Fruit fly (Drosophila melanogaster): Measurements from ENCODE around the gene Gr98b.
A peak's percentile ranks its signal among the peaks of the same experiment; 100 is the strongest.

Gene Gr98b

DNA sequence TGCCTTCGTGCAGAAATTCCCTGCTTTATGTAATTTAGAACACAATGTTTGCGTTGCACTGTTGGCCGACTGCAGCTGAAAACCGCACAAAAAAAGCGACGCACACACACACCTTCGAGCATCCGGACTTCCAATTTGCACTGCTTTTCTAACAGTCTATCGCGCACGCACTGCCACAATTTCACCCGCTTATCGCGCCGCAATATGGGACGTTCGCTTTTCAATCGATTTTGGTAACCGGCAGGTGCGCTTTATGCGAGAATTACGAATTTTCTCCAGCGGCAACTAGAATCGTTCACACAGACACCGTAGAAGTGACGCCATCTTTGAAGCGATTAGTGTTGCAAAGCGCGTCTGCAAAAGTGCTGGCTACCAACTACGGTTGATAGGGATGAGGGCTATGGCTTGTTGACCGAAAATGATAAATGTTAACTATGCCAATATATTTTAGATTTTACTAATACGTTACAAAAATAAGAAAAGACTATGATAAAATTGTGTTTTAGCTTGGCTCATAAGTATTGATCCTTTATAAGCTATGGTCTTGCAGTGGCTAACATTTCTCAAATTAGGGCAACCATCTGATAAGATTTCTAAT is 39.7 kb downstream of the Gr98b start, which contains the start of gene wdb:
wdb (minus strand) TSS at position 352 of the 598 bp plus-strand sequence.
- peak; percentile 54 for TF ChIP-seq pad (GFP tag; optimal IDR thresholded peaks at IDR 0.05)
- TF ChIP-seq CG11617 (GFP tag; optimal IDR thresholded peaks at IDR 0.05), result peak; percentile 53
- TF ChIP-seq CG7101 (tag; optimal IDR thresholded peaks at IDR 0.05), result peak; percentile 72
- peak; percentile 28 for TF ChIP-seq CG14711 (tag; optimal IDR thresholded peaks at IDR 0.05)
- TF ChIP-seq tj (GFP tag; optimal IDR thresholded peaks at IDR 0.05), result peak; percentile 18
- peak; percentile 64 for TF ChIP-seq Mnt (GFP tag; optimal IDR thresholded peaks at IDR 0.05)
- TF ChIP-seq Clk (GFP tag; optimal IDR thresholded peaks at IDR 0.05), result peak; percentile 59
- TF ChIP-seq kay (GFP tag; ENCODE audit: borderline replicate concordance), result no peak
- peak; percentile 75 for TF ChIP-seq CG12768 (GFP tag; optimal IDR thresholded peaks at IDR 0.05)
- TF ChIP-seq bab1 (GFP tag; optimal IDR thresholded peaks at IDR 0.05), result no peak
- TF ChIP-seq CG1620 (GFP tag; optimal IDR thresholded peaks at IDR 0.05), result peak; percentile 91
- TF ChIP-seq cnc (optimal IDR thresholded peaks at IDR 0.05), result no peak
- peak; percentile 23 for TF ChIP-seq CG33017 (tag; optimal IDR thresholded peaks at IDR 0.05)
- peak; percentile 81 for TF ChIP-seq toe (GFP tag; optimal IDR thresholded peaks at IDR 0.05)
- no peak for TF ChIP-seq ovo (GFP tag; optimal IDR thresholded peaks at IDR 0.05)
- TF ChIP-seq CG7045 (GFP tag; optimal IDR thresholded peaks at IDR 0.05), result peak; percentile 56
- TF ChIP-seq Hr96 (GFP tag; optimal IDR thresholded peaks at IDR 0.05), result peak; percentile 49
- TF ChIP-seq cic (GFP tag; optimal IDR thresholded peaks at IDR 0.05), result no peak
- TF ChIP-seq CG5204 (GFP tag; optimal IDR thresholded peaks at IDR 0.05), result peak; percentile 68
- peak; percentile 62 for TF ChIP-seq Crg-1 (GFP tag; optimal IDR thresholded peaks at IDR 0.05)

- TF ChIP-seq pad (GFP tag; optimal IDR thresholded peaks at IDR 0.05), result no peak
- no peak for TF ChIP-seq tj (GFP tag; optimal IDR thresholded peaks at IDR 0.05)
- no peak for TF ChIP-seq CG1620 (GFP tag; optimal IDR thresholded peaks at IDR 0.05)
- TF ChIP-seq Crg-1 (GFP tag; optimal IDR thresholded peaks at IDR 0.05), result no peak
- TF ChIP-seq CG14711 (tag; optimal IDR thresholded peaks at IDR 0.05), result no peak
- no peak for TF ChIP-seq CG7045 (GFP tag; optimal IDR thresholded peaks at IDR 0.05)
- TF ChIP-seq cic (GFP tag; optimal IDR thresholded peaks at IDR 0.05), result no peak
- TF ChIP-seq CG11617 (GFP tag; optimal IDR thresholded peaks at IDR 0.05), result no peak
- no peak for TF ChIP-seq Clk (GFP tag; optimal IDR thresholded peaks at IDR 0.05)
- TF ChIP-seq CG12768 (GFP tag; optimal IDR thresholded peaks at IDR 0.05), result no peak
- TF ChIP-seq toe (GFP tag; optimal IDR thresholded peaks at IDR 0.05), result no peak
- no peak for TF ChIP-seq Hr96 (GFP tag; optimal IDR thresholded peaks at IDR 0.05)
- no peak for TF ChIP-seq CG7101 (tag; optimal IDR thresholded peaks at IDR 0.05)
- TF ChIP-seq Mnt (GFP tag; optimal IDR thresholded peaks at IDR 0.05), result no peak
- no peak for TF ChIP-seq CG5204 (GFP tag; optimal IDR thresholded peaks at IDR 0.05)
- TF ChIP-seq CG33017 (tag; optimal IDR thresholded peaks at IDR 0.05), result no peak
- TF ChIP-seq kay (GFP tag; ENCODE audit: borderline replicate concordance), result no peak
- no peak for TF ChIP-seq bab1 (GFP tag; optimal IDR thresholded peaks at IDR 0.05)
Measured at dm6 chr3R:27582634-27583181, 40.4 kb downstream of the Gr98b start, which contains the start of gene pins. Gene pins (plus strand): TSS chr3R:27582840.

DNA sequence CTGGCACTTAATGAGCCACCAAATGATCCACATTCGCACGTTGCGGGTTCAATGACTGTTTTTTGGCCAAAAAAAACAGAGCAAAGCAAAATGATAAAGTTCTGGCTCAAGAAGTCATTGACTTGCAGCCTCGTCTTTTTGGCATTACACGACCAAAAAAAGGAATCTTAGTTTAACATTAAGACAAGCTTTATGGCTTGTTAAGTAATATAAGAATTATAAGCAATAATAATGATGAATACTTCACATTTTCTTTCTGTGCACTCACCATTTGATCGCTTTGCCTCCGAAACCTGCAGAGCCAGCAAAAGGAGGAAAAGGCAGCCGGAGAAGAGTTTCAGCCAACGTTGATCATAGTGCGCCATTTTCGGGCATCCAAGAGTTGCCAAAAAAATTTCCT is 50.9 kb downstream of the Gr98b start:
- TF ChIP-seq Crg-1 (GFP tag; optimal IDR thresholded peaks at IDR 0.05) (no peak), CG5204 (GFP tag; optimal IDR thresholded peaks at IDR 0.05) (no peak), toe (GFP tag; optimal IDR thresholded peaks at IDR 0.05) (no peak), Hr96 (GFP tag; optimal IDR thresholded peaks at IDR 0.05) (no peak), pad (GFP tag; optimal IDR thresholded peaks at IDR 0.05) (no peak), Mnt (GFP tag; optimal IDR thresholded peaks at IDR 0.05) (no peak), bab1 (GFP tag; optimal IDR thresholded peaks at IDR 0.05) (no peak), CG12768 (GFP tag; optimal IDR thresholded peaks at IDR 0.05) (no peak), CG7045 (GFP tag; optimal IDR thresholded peaks at IDR 0.05) (no peak), CG11617 (GFP tag; optimal IDR thresholded peaks at IDR 0.05) (no peak), Clk (GFP tag; optimal IDR thresholded peaks at IDR 0.05) (no peak), tj (GFP tag; optimal IDR thresholded peaks at IDR 0.05) (no peak), ovo (GFP tag; optimal IDR thresholded peaks at IDR 0.05) (no peak)

Data from whole organism, adult.